Worm (Caenorhabditis elegans) whole organism, dauer: ENCODE data around the gene T26E4.7.
"Not testable (repeated sequence)": the region's sequence is repeated elsewhere in the genome, so short reads cannot be mapped to it uniquely, and the experiment has no call there.

ENCODE experiments used
- unc-62 ChIP-seq: sonication (generic microtip); optimal IDR thresholded peaks from 2 replicates; lab custom pipeline; 2017; ENCODE audit warnings: missing biosample characterization, missing genetic modification reagents, missing genetic modification characterization

T26E4.7 gene

DNA sequence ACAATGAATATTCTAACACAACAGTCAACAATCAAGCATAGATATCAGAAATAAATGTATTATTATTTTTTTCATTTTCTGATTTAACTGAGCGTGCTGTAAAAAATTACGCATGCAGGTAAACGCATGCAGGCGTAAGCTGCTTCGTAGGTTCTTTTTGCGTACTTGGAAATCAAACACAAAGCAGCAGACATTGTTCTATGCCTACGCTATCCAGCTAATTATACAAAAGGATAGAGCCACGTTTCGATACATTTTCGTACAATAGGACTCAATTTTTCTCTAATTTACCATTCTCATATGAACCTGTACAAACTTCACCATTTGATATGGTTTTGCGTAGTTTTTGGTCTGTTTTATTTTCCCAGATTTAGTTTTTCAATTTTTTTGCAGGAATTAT is 10.9 kb upstream of the T26E4.7 start, which contains the start of gene T26E4.3:
Gene T26E4.3, plus strand, starts transcription at position 301 of the 400 bp plus-strand sequence.
- no peak for TF ChIP-seq unc-62 (GFP tag; lab: Kevin White, UChicago)

DNA sequence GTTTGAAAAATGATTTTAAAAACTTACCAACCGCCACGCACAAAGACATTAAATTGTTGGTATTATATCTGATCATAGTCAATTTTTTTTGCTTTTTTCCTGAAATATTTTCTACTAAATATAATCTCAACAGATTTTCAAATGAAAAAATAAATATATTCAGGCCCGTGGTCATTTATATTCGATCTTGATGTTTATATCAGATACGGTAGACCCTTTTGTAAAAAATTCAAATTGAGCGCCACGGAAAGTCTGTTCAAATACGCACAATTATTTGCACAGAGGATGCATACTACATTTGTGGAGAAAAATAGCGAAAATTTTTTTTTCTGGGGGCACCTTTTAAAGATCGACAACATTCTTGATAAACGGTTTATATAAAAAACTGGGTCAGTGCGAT is 961 bp upstream of the T26E4.7 start, which contains the start of gene T26E4.4:
Gene T26E4.4, minus strand, starts transcription at position 101 of the 400 bp plus-strand sequence.
- TF ChIP-seq unc-62 (GFP tag; lab: Kevin White, UChicago), result no peak

DNA sequence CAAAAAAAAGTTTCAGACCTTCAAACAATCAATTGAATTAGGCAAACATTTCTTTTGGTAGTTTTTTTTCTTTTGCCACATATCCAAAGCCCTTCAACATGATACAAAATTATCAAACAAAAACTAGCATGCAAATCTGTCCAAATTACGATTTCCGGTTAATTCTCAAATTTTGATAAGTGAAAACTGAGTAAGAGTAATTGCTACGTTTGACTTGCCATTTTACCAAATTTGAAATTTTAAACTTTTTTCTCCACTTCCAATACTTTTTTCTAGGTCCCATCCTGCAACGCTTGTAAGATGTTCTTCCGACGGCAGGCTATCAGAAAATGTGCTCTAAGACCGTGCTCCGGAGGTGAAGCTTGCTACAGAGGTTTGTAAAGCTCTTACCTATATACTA is 2.7 kb downstream of the T26E4.7 start, which contains the start of gene nhr-223:
Gene nhr-223, plus strand, starts transcription at position 301 of the 400 bp plus-strand sequence.
- TF ChIP-seq unc-62 (GFP tag; lab: Kevin White, UChicago), result no peak

DNA sequence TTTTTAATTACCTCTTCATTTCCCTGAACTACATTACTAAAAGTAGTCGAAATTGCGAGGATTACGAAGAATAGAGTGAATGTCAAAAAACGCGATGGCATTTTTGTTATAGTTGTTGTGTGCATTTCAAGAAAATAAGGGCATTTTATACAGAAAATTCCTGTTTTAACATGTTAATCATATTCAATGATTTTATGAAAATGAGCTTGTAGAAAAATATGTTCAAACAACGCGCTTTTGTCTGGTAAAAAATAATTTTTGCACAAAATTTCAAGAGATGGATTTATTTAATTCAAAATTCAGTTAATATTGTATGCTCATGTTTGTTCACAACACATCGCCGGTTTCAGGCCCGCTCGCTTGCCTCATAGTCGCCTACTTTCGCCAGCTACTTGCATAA is 4.7 kb downstream of the T26E4.7 start, which contains the start of gene T26E4.10:
Gene T26E4.10, minus strand, starts transcription at position 101 of the 400 bp plus-strand sequence.
- no peak for TF ChIP-seq unc-62 (GFP tag; lab: Kevin White, UChicago)

DNA sequence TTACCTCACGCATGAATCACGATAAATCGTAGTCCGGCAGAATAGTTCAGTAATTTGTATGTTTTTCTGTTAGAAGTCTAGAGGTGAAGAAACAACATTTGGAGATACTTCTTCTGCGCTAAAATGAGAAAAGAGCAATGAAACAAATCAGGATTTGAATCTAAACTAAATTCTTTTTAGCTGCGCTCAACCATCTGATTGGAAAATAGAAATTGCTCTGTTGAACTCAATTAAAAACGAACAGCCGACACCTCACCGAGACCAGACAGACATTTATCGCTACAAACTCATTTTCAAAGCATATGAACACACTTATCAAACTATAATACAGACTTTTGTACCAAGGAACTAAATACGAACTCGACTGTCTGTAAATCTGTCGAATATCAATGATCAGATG is 9.3 kb downstream of the T26E4.7 start, which contains the start of gene T26E4.9:
Gene T26E4.9, minus strand, starts transcription at position 101 of the 400 bp plus-strand sequence.
- TF ChIP-seq unc-62 (GFP tag; lab: Kevin White, UChicago), result not testable (repeated sequence)

DNA sequence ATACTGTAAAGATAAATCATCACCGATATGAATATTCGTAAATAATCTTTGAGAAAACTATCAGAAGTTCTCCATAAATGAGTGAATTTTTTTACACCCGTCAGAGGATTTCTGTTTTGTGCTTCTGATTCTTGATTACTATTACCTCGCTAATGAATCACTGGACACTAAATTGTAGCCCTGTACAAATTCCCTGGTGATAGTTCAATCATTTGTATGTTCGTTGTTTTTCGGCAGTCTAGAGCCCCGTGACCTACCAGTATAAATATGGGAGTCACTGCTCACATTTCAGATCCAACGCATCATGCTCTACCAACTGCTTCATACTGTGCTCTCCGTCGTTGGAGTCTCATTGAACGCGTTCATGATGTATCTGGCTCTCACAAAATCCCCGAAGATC is 9.7 kb downstream of the T26E4.7 start, which contains the start of gene srd-27:
Gene srd-27, plus strand, starts transcription at position 301 of the 400 bp plus-strand sequence.
- TF ChIP-seq unc-62 (GFP tag; lab: Kevin White, UChicago), result not testable (repeated sequence)

DNA sequence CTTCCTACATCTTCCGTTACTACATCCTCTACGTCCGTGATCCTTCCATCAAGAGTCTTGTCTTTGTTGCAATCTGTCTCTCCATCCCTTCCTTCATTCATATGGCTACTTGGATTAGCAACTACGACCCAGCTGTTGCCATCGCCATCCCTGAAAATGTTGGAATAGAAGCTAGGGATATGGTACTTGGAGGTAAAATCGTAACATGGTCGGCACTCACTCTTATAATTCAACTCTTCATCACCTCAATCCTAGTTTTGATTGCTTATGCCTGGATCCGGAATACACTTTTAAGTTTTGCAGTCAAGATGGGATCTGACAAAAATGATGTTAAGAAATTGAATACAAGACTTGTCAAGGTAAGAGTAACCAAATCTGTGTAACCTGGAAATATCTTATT is 10.4 kb downstream of the T26E4.7 start, which contains the start of gene T26E4.18:
Gene T26E4.18, minus strand, starts transcription at position 101 of the 400 bp plus-strand sequence.
- not testable (repeated sequence) for TF ChIP-seq unc-62 (GFP tag; lab: Kevin White, UChicago)

DNA sequence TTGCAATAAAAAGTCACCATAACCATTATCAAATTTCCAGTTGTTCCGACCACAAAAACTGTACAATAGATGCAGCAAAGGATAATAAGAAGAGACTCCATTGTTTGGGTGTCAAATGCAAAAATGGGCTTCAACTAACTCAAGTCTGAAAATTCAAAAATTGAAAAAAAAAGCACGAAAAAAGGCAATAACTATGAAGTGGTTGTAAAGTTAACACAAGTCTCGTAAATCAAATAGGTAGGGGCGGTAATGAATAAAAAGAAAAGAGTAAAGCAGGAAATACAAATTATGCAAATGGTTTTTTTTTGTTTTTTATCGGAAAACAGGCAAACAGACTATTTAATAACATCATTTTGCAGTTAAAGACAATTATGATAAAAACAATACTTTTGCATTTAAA is 14.1 kb downstream of the T26E4.7 start, which contains the start of gene srsx-38:
Gene srsx-38, minus strand, starts transcription at position 101 of the 400 bp plus-strand sequence.
- TF ChIP-seq unc-62 (GFP tag; lab: Kevin White, UChicago), result not testable (repeated sequence)

DNA sequence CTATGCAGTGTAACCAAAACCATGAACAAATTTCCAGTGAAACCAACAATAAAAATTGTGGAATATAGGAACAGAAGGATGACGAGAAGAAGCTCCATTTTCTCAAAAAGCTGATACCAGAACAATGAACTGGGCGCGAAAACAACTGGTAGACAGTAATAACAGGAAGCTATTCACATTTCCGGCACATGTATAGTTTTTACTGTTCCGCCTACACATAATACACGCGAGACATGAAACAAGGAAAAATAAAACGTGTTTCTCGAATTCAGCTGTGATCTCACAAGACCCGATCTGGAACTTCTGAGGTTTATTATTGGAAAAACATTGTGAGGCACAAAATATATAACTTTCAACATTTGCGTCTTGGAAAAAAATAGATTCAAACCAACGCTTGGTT is 16.2 kb downstream of the T26E4.7 start, which contains the start of gene srsx-36:
Gene srsx-36, minus strand, starts transcription at position 101 of the 400 bp plus-strand sequence.
- no peak for TF ChIP-seq unc-62 (GFP tag; lab: Kevin White, UChicago)

DNA sequence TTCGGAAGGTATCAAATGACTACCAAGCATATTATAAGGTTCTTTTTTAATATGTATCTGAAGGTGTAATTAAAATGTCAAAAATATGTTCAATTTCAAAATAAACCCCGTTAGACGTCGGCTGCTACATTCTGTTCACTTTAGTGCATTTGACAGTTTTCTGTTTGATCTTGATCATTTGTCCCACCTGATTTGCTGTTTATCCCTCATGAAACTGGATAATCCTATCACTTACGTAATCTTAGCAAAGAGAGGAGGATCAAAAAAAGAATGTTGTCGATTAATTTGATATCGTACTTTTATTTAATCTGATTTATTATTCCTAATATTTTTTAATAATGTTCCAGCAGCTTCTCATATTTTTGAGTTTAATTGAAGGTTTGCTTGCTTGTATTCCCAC is 17.1 kb downstream of the T26E4.7 start, which contains the start of gene F54B8.1:
Gene F54B8.1, plus strand, starts transcription at position 301 of the 400 bp plus-strand sequence.
- no peak for TF ChIP-seq unc-62 (GFP tag; lab: Kevin White, UChicago)

DNA sequence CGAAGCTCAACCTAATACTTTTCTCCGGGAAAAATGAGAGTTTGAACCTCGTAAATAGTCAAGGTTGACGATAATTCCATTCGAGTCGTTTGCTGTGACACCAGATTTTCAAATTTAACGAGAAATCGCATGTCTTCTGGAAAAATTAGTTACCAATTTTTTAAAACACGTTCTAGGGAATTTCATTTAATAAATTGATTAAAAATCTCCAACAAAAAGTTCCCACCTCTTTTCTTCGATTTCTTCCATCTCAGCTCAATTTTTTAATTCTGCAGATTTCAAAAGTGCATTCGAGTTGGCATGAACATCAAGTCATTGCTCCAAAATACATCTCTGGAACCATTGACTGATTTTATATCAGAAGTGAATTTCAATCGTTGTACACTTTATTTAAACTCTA is 18.6 kb downstream of the T26E4.7 start, which contains the start of gene nhr-282:
Gene nhr-282, plus strand, starts transcription at position 301 of the 400 bp plus-strand sequence.
- TF ChIP-seq unc-62 (GFP tag; lab: Kevin White, UChicago), result not testable (repeated sequence)

DNA sequence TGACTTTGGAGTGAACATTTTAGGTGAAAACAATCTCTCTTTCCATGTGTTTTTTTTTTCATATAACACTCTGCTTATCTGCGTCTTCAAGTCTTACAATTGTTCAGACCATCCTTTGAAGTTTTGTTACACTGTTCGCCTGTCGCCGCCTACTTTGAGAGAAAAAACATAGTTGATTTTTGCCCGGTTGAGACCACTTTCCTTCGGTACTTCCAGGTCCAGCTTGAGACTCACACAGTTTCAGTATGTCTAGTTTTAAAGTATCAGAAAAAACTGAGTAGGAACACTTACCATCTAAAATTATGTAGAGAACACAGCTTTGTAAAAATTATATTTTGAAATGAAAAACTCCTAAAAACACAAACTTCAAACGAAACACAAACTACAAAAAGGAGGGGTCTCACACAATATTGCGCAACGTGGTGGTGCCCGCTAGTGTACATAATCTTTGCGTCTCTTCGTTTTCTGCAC is 22.6 kb downstream of the T26E4.7 start, which contains the start of the genes fbxa-69 and F54B8.4:
Gene fbxa-69, minus strand, starts transcription at position 10 of the 471 bp plus-strand sequence.
Gene F54B8.4, plus strand, starts transcription at position 421 of the 471 bp plus-strand sequence.
- TF ChIP-seq unc-62 (GFP tag; lab: Kevin White, UChicago), result no peak

DNA sequence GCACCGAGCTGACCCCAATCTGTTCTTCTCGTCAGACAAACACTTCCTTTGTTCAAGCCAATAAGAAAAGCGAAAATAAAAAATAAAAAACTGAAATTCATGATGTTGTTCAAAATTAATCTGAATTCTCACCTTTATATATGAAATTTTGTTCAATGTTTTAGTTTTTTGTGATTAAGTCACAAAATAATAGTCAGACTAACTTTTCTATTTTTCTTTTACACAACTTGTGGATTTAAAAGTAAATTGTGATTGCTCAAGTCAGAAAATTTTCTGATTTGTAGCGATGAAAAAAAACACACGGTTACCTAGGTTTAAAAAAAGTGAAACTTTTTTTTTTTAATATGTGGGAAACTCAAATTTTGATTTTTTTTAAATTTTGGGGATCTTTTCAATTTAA is 24.4 kb downstream of the T26E4.7 start, which contains the start of gene abf-3:
Gene abf-3, minus strand, starts transcription at position 101 of the 400 bp plus-strand sequence.
- no peak for TF ChIP-seq unc-62 (GFP tag; lab: Kevin White, UChicago)

DNA sequence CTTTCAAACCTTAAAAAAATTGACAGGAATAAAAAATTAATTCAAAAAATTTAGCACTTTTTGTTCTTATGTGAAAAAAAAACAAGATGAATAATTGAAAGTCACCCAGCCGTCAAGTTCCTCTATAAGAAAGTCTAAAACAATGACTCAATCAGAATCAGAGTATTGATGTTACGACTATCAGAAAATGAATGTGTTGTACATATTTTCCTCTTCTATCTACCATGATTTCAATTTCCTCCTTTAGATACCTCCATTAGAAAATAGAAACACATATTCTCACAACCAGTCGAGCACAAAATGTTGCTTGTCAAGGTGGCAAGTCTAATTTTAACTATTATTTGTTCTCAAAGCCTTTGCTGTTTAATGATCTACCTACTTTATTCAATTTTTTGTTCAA is 26.6 kb downstream of the T26E4.7 start, which contains the start of gene srbc-48:
Gene srbc-48, plus strand, starts transcription at position 301 of the 400 bp plus-strand sequence.
- TF ChIP-seq unc-62 (GFP tag; lab: Kevin White, UChicago), result no peak

DNA sequence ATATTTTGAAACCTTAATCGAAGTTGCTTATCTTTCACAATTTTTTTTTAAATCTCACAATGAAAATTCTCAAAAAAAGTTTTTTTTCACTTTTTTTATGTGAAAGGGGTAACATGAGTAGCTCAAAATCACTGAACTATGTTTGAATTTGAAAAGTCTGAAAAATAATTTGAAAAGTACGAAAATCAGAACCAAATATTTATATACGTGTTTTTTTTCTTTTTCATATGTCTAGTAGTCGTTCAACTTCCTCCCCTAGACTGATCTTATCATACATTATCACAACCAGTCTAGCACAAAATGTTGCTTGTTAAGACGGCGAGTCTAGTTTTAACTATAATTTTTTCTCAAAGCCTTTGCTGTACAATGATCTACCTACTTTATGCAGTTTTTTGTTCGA is 28.0 kb downstream of the T26E4.7 start, which contains the start of gene srbc-49:
Gene srbc-49, plus strand, starts transcription at position 301 of the 400 bp plus-strand sequence.
- no peak for TF ChIP-seq unc-62 (GFP tag; lab: Kevin White, UChicago)

DNA sequence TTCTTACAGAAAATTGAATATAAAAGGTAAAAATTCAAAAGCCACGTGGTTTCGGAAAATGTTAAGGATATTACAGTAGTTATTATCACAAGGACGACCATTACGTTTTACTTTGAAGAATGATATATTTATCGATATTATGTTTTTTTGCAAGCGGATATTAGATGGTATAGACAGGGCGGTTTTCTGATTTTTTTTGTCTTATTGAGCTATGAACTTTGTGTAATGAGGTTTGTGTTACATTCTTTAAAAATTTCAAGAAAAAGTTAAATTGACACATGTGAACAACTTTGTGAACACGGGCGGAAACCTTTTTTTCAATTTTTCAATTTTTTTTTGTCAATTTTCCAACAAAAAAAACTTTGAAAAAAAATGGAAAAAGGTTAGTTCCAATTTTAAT is 31.5 kb downstream of the T26E4.7 start, which contains the start of gene srbc-50:
Gene srbc-50, minus strand, starts transcription at position 101 of the 400 bp plus-strand sequence.
- TF ChIP-seq unc-62 (GFP tag; lab: Kevin White, UChicago), result no peak
